Worm (Caenorhabditis elegans) whole organism, L4 larva: ENCODE measurements around the gene R11D1.13.

ENCODE experiments used
- ceh-20 ChIP-seq: fragments of 200-800 bp; sonication (Bioruptor generic); IDR thresholded peaks from 2 replicates; pipeline ENCODE4 v1.3.6; 2022; ENCODE audit warnings: missing genetic modification reagents, missing genetic modification characterization, missing compliant biosample characterization
- ceh-28 ChIP-seq: fragments of 150-350 bp; optimal IDR thresholded peaks from 2 replicates; lab custom pipeline; 2014; ENCODE audit warnings: missing biosample characterization, missing genetic modification reagents, missing genetic modification characterization
- hlh-30 ChIP-seq: sonication (generic microtip); optimal IDR thresholded peaks from 2 replicates; lab custom pipeline; 2017; ENCODE audit warnings: antibody characterized with exemption, mild to moderate bottlenecking, missing genetic modification characterization, missing compliant biosample characterization; ENCODE audit not compliant: insufficient read depth
- lim-7 ChIP-seq: fragments of 200-800 bp; sonication (Bioruptor generic); IDR thresholded peaks from 2 replicates; pipeline ENCODE4 v1.3.6; 2022; ENCODE audit warnings: missing genetic modification characterization, missing compliant biosample characterization
- lin-13 ChIP-seq: fragments of 150-350 bp; optimal IDR thresholded peaks from 2 replicates; lab custom pipeline; 2014; ENCODE audit warnings: missing biosample characterization, missing genetic modification reagents, missing genetic modification characterization
- mep-1 ChIP-seq: fragments of 150-350 bp; sonication (generic microtip); optimal IDR thresholded peaks from 3 replicates; lab custom pipeline; 2014; ENCODE audit warnings: missing biosample characterization, missing genetic modification characterization
- nhr-11 ChIP-seq: fragments of 150-350 bp; optimal IDR thresholded peaks from 2 replicates; lab custom pipeline; 2014; ENCODE audit warnings: missing biosample characterization, missing genetic modification characterization

ce11 chrV:12760913-12761312 lies 34.0 kb downstream of the R11D1.13 start, which contains the start of gene F18E2.15:
- no peak for TF ChIP-seq nhr-11 (tag; lab: Kevin White, UChicago)
- TF ChIP-seq ceh-28: no peak
- TF ChIP-seq ceh-20 (GFP tag; lab: Robert Waterston, UW): no peak
- no peak for TF ChIP-seq hlh-30
- TF ChIP-seq mep-1 (tag; lab: Kevin White, UChicago): no peak
- TF ChIP-seq lin-13 (GFP tag; lab: Kevin White, UChicago): no peak
- TF ChIP-seq lim-7 (GFP tag; lab: Robert Waterston, UW): no peak
